Fruit fly (Drosophila melanogaster) whole organism, embryonic: Measurements from ENCODE around the gene CG31360.

Source experiments
- BEAF-32 ChIP-seq: fragments of 200-800 bp; sonication (Bioruptor generic); optimal IDR thresholded peaks from 3 replicates; lab custom pipeline; 2017; ENCODE audit warnings: missing biosample characterization, missing genetic modification characterization, mild to moderate bottlenecking, moderate library complexity, missing genetic modification reagents
- CG10274 ChIP-seq: fragments of 200-800 bp; sonication (Bioruptor generic); optimal IDR thresholded peaks from 3 replicates; lab custom pipeline; 2017; ENCODE audit warnings: missing biosample characterization, mild to moderate bottlenecking, missing genetic modification characterization
- CG10321 ChIP-seq: fragments of 200-800 bp; sonication (Bioruptor generic); IDR thresholded peaks from 2 replicates; pipeline ENCODE4 v1.3.6; 2022; ENCODE audit warnings: missing biosample characterization, missing genetic modification characterization
- CG11456 ChIP-seq: fragments of 200-800 bp; sonication (Bioruptor generic); IDR thresholded peaks from 3 replicates; pipeline ENCODE4 v1.3.6; 2022; ENCODE audit warnings: missing biosample characterization, missing genetic modification characterization
- CG12155 ChIP-seq: fragments of 200-800 bp; sonication (Bioruptor generic); optimal IDR thresholded peaks from 3 replicates; lab custom pipeline; 2016; ENCODE audit warnings: missing biosample characterization, missing genetic modification characterization
- CG12391 ChIP-seq: fragments of 200-800 bp; sonication (Bioruptor generic); optimal IDR thresholded peaks from 3 replicates; lab custom pipeline; 2018; ENCODE audit warnings: missing biosample characterization, mild to moderate bottlenecking, missing genetic modification characterization, moderate library complexity
- CG12769 ChIP-seq: fragments of 200-800 bp; sonication (Bioruptor generic); optimal IDR thresholded peaks from 2 replicates; lab custom pipeline; 2019; ENCODE audit warnings: missing biosample characterization, mild to moderate bottlenecking, missing genetic modification characterization, moderate library complexity
- CG13424 ChIP-seq: fragments of 200-800 bp; sonication (Bioruptor generic); optimal IDR thresholded peaks from 2 replicates; lab custom pipeline; 2019; ENCODE audit warnings: missing biosample characterization, mild to moderate bottlenecking, missing genetic modification characterization, moderate library complexity
- CG15011 ChIP-seq: fragments of 200-800 bp; sonication (Bioruptor generic); optimal IDR thresholded peaks from 3 replicates; lab custom pipeline; 2018; ENCODE audit warnings: missing biosample characterization, mild to moderate bottlenecking, missing genetic modification characterization
- CG15514 ChIP-seq: fragments of 200-800 bp; sonication (Bioruptor generic); optimal IDR thresholded peaks from 3 replicates; lab custom pipeline; 2017; ENCODE audit warnings: missing biosample characterization, missing genetic modification characterization, mild to moderate bottlenecking, moderate library complexity, missing genetic modification reagents
- CG1603 ChIP-seq: fragments of 200-800 bp; sonication (Bioruptor generic); optimal IDR thresholded peaks from 2 replicates; lab custom pipeline; 2019; ENCODE audit warnings: missing biosample characterization, mild to moderate bottlenecking, missing genetic modification characterization, moderate library complexity
- CG17385 ChIP-seq: fragments of 200-800 bp; sonication (Bioruptor generic); optimal IDR thresholded peaks from 3 replicates; lab custom pipeline; 2018; ENCODE audit warnings: missing biosample characterization, mild to moderate bottlenecking, missing genetic modification characterization
- CG17568 ChIP-seq: fragments of 200-800 bp; sonication (Bioruptor generic); optimal IDR thresholded peaks from 2 replicates; lab custom pipeline; 2018; ENCODE audit warnings: missing biosample characterization, mild to moderate bottlenecking, missing genetic modification characterization, moderate library complexity
- CG2116 ChIP-seq: fragments of 200-800 bp; sonication (Bioruptor generic); optimal IDR thresholded peaks from 3 replicates; lab custom pipeline; 2018; ENCODE audit warnings: missing biosample characterization, mild to moderate bottlenecking, missing genetic modification characterization
- CG32532 ChIP-seq: fragments of 200-800 bp; sonication (Bioruptor generic); IDR thresholded peaks from 2 replicates; pipeline ENCODE4 v1.3.6; 2022; ENCODE audit warnings: missing biosample characterization, missing genetic modification characterization
- CG3995 ChIP-seq: fragments of 200-800 bp; sonication (Bioruptor generic); optimal IDR thresholded peaks from 3 replicates; lab custom pipeline; 2016; ENCODE audit warnings: missing biosample characterization, missing genetic modification characterization
- CG4617 ChIP-seq: fragments of 200-800 bp; sonication (Bioruptor generic); optimal IDR thresholded peaks from 3 replicates; lab custom pipeline; 2016; ENCODE audit warnings: missing biosample characterization, missing genetic modification characterization, borderline replicate concordance
- CG4707 ChIP-seq: fragments of 200-800 bp; sonication (Bioruptor generic); optimal IDR thresholded peaks from 2 replicates; lab custom pipeline; 2018; ENCODE audit warnings: missing biosample characterization, mild to moderate bottlenecking, missing genetic modification characterization, moderate library complexity
- CG6791 ChIP-seq: fragments of 200-800 bp; sonication (Bioruptor generic); IDR thresholded peaks from 3 replicates; pipeline ENCODE4 v1.3.6; 2022; ENCODE audit warnings: missing biosample characterization, missing genetic modification characterization; ENCODE audit not compliant: partially characterized antibody
- CG8359 ChIP-seq: fragments of 200-800 bp; sonication (Bioruptor generic); optimal IDR thresholded peaks from 2 replicates; lab custom pipeline; 2017; ENCODE audit warnings: missing biosample characterization, mild to moderate bottlenecking, missing genetic modification characterization, borderline replicate concordance
- CG9437 ChIP-seq: fragments of 200-800 bp; sonication (Bioruptor generic); optimal IDR thresholded peaks from 2 replicates; lab custom pipeline; 2018; ENCODE audit warnings: missing biosample characterization, mild to moderate bottlenecking, missing genetic modification characterization
- Camta ChIP-seq: fragments of 200-800 bp; sonication (Bioruptor generic); optimal IDR thresholded peaks from 2 replicates; lab custom pipeline; 2016; ENCODE audit warnings: missing biosample characterization, missing genetic modification characterization
- Chrac-16 ChIP-seq: fragments of 200-800 bp; sonication (Bioruptor generic); optimal IDR thresholded peaks from 3 replicates; lab custom pipeline; 2016; ENCODE audit warnings: missing biosample characterization, missing genetic modification characterization
- CoRest ChIP-seq: fragments of 200-800 bp; sonication (Bioruptor generic); optimal IDR thresholded peaks from 3 replicates; lab custom pipeline; 2018; ENCODE audit warnings: missing biosample characterization, mild to moderate bottlenecking, missing genetic modification characterization, moderate library complexity
- D ChIP-seq, 2 experiments: fragments of 200-800 bp in 1 of 2; fragments of >200 bp in 1 of 2; sonication (Bioruptor generic) in 1 of 2; optimal IDR thresholded peaks; 2 replicates in 1 of 2; 3 replicates in 1 of 2; lab custom pipeline; 2017; ENCODE audit warnings: mild to moderate bottlenecking in 1 of 2, missing biosample characterization in 1 of 2, missing genetic modification characterization in 1 of 2, missing genetic modification reagents in 1 of 2
- D19B ChIP-seq: fragments of 200-800 bp; sonication (Bioruptor generic); optimal IDR thresholded peaks from 2 replicates; lab custom pipeline; 2017; ENCODE audit warnings: missing biosample characterization, mild to moderate bottlenecking, missing genetic modification characterization
- E2f2 ChIP-seq: fragments of 200-800 bp; sonication (Bioruptor generic); IDR thresholded peaks from 2 replicates; pipeline ENCODE4 v1.3.6; 2022; ENCODE audit warnings: missing biosample characterization, missing genetic modification characterization
- Elba2 ChIP-seq: fragments of 200-800 bp; sonication (Bioruptor generic); optimal IDR thresholded peaks from 3 replicates; lab custom pipeline; 2016; ENCODE audit warnings: missing biosample characterization, missing genetic modification characterization
- Ets97D ChIP-seq: fragments of 200-800 bp; sonication (Bioruptor generic); optimal IDR thresholded peaks from 3 replicates; lab custom pipeline; 2016; ENCODE audit warnings: missing biosample characterization, missing genetic modification characterization
- HLH4C ChIP-seq: fragments of 200-800 bp; sonication (Bioruptor generic); IDR thresholded peaks from 3 replicates; pipeline ENCODE4 v1.3.6; 2022; ENCODE audit warnings: missing biosample characterization, missing genetic modification characterization; ENCODE audit not compliant: partially characterized antibody
- MBD-R2 ChIP-seq: fragments of 200-800 bp; sonication (Bioruptor generic); IDR thresholded peaks from 2 replicates; pipeline ENCODE4 v1.3.6; 2022; ENCODE audit warnings: missing biosample characterization, missing genetic modification characterization
- Med ChIP-seq: fragments of 200-800 bp; sonication (Bioruptor generic); peaks from one replicate; lab custom pipeline; 2016; ENCODE audit warnings: missing biosample characterization, missing genetic modification characterization, mild to moderate bottlenecking, inconsistent platforms, moderate library complexity
- Mes4 ChIP-seq: fragments of 200-800 bp; sonication (Bioruptor generic); optimal IDR thresholded peaks from 2 replicates; lab custom pipeline; 2016; ENCODE audit warnings: missing biosample characterization, missing genetic modification characterization
- NFAT ChIP-seq: fragments of 200-800 bp; sonication (Bioruptor generic); IDR thresholded peaks from 2 replicates; pipeline ENCODE4 v1.3.6; 2022; ENCODE audit warnings: missing biosample characterization, missing genetic modification characterization
- amos ChIP-seq: fragments of 200-800 bp; sonication (Bioruptor generic); IDR thresholded peaks from 2 replicates; pipeline ENCODE4 v1.3.6; 2022; ENCODE audit warnings: missing biosample characterization, missing genetic modification characterization; ENCODE audit not compliant: partially characterized antibody
- ato ChIP-seq: fragments of 200-800 bp; sonication (Bioruptor generic); IDR thresholded peaks from 2 replicates; pipeline ENCODE4 v1.3.6; 2022; ENCODE audit warnings: missing biosample characterization, missing genetic modification characterization; ENCODE audit not compliant: partially characterized antibody
- az2 ChIP-seq: fragments of 200-800 bp; sonication (Bioruptor generic); optimal IDR thresholded peaks from 3 replicates; lab custom pipeline; 2016; ENCODE audit warnings: missing biosample characterization, missing genetic modification characterization
- bcd ChIP-seq: fragments of 200-800 bp; sonication (Bioruptor generic); optimal IDR thresholded peaks from 2 replicates; lab custom pipeline; 2017; ENCODE audit warnings: missing biosample characterization, mild to moderate bottlenecking, missing genetic modification characterization
- crp ChIP-seq, 2 experiments: fragments of 200-800 bp; sonication (Bioruptor generic); optimal IDR thresholded peaks; 2 replicates in 1 of 2; 3 replicates in 1 of 2; lab custom pipeline; 2017; ENCODE audit warnings: missing biosample characterization in 2 of 2, missing genetic modification characterization in 2 of 2, mild to moderate bottlenecking in 1 of 2, moderate library complexity in 1 of 2
- grau ChIP-seq: fragments of 200-800 bp; optimal IDR thresholded peaks from 3 replicates; lab custom pipeline; 2019; ENCODE audit warnings: missing biosample characterization, mild to moderate bottlenecking, missing genetic modification characterization, moderate library complexity
- nmo ChIP-seq: fragments of 200-800 bp; sonication (Bioruptor generic); optimal IDR thresholded peaks from 2 replicates; lab custom pipeline; 2018; ENCODE audit warnings: missing biosample characterization, mild to moderate bottlenecking, missing genetic modification characterization, moderate library complexity
- pfk ChIP-seq: fragments of 200-800 bp; sonication (Bioruptor generic); optimal IDR thresholded peaks from 2 replicates; lab custom pipeline; 2018; ENCODE audit warnings: missing biosample characterization, mild to moderate bottlenecking, missing genetic modification characterization, moderate library complexity
- sens ChIP-seq: fragments of 200-800 bp; sonication (Bioruptor generic); peaks from one replicate; lab custom pipeline; 2016; ENCODE audit warnings: missing biosample characterization, missing genetic modification characterization
- sisA ChIP-seq: fragments of 200-800 bp; sonication (Bioruptor generic); IDR thresholded peaks from 2 replicates; pipeline ENCODE4 v1.3.6; 2022; ENCODE audit warnings: missing biosample characterization, missing genetic modification characterization
- tgo ChIP-seq: fragments of 200-800 bp; sonication (Bioruptor generic); IDR thresholded peaks from 3 replicates; pipeline ENCODE4 v1.3.6; 2022; ENCODE audit warnings: missing biosample characterization, missing genetic modification characterization
- trem ChIP-seq: fragments of 200-800 bp; optimal IDR thresholded peaks from 3 replicates; lab custom pipeline; 2019; ENCODE audit warnings: missing biosample characterization, mild to moderate bottlenecking, missing genetic modification characterization, moderate library complexity
- unc-4 ChIP-seq: fragments of 200-800 bp; sonication (Bioruptor generic); IDR thresholded peaks from 2 replicates; pipeline ENCODE4 v1.3.6; 2022; ENCODE audit warnings: missing biosample characterization, missing genetic modification characterization; ENCODE audit not compliant: partially characterized antibody
- zfh2 ChIP-seq: fragments of 200-800 bp; sonication (Bioruptor generic); optimal IDR thresholded peaks from 2 replicates; lab custom pipeline; 2016; ENCODE audit warnings: missing biosample characterization, missing genetic modification characterization

CG31360 gene

DNA sequence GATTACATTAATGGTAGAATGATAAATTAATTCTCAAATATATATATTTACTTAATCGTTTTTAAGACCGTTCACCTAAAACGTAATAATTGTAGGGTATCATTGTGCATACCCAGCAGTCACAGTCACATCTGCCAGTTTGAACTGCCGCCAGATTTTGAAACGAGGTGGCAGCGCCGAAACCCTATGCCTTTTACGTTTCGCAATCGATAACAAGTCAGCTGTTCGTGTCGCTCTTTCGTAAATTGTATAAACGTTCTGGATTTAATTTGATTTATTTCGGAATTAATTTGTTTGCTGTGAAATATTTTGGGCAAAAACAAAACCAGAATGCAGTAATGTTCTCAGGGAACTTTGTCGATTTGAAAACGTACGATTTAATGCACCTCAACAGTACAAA is 37.5 kb upstream of the CG31360 start, which contains the start of gene CG14322 (continued):
- TF ChIP-seq amos (peak; percentile 24; the same call in 1 of the 2 replicates), CG17385 (no peak), CG32532 (GFP tag; lab: Robert Waterston, UW) (peak; percentile 44; the same call in 1 of the 2 replicates), sens (peak; percentile 77), CG12155 (peak; percentile 12), grau (tag; lab: Kevin White, UChicago) (peak; percentile 9), Elba2 (GFP tag; lab: Kevin White, UChicago) (peak; percentile 13), unc-4 (GFP tag; lab: Robert Waterston, UW) (0 out of 2 replicates have a peak, but pooled peaks have one; percentile 23), CG11456 (GFP tag; lab: Robert Waterston, UW) (0 out of 3 replicates have a peak, but pooled peaks have one; percentile 55), tgo (GFP tag; lab: Robert Waterston, UW) (0 out of 3 replicates have a peak, but pooled peaks have one; percentile 15), CG10274 (GFP tag; lab: Kevin White, UChicago) (no peak), CG3995 (peak; percentile 95), HLH4C (GFP tag; lab: Robert Waterston, UW) (0 out of 3 replicates have a peak, but pooled peaks have one; percentile 21), MBD-R2 (GFP tag; lab: Robert Waterston, UW) (peak; percentile 75), Mes4 (GFP tag; lab: Kevin White, UChicago) (no peak), D (optimal IDR thresholded peaks at IDR 0.05; lab: Kevin White, UChicago) (no peak), D (GFP tag; optimal IDR thresholded peaks at IDR 0.05; lab: Kevin White, UChicago) (no peak), CG10321 (GFP tag; lab: Robert Waterston, UW) (no peak), CG15514 (GFP tag; lab: Kevin White, UChicago) (peak; percentile 31), pfk (GFP tag; lab: Kevin White, UChicago) (peak; percentile 4), bcd (GFP tag; lab: Kevin White, UChicago) (no peak), CG17568 (GFP tag; lab: Kevin White, UChicago) (no peak), nmo (GFP tag; lab: Kevin White, UChicago) (peak; percentile 10), Ets97D (peak; percentile 6), NFAT (GFP tag; lab: Robert Waterston, UW) (0 out of 2 replicates have a peak, but pooled peaks have one; percentile 30), CoRest (tag; lab: Kevin White, UChicago) (peak; percentile 12), BEAF-32 (GFP tag; lab: Kevin White, UChicago) (peak; percentile 43), CG2116 (GFP tag; lab: Kevin White, UChicago) (peak; percentile 68), ato (GFP tag; lab: Robert Waterston, UW) (no peak), CG12391 (tag; lab: Kevin White, UChicago) (peak; percentile 30), CG1603 (tag; lab: Kevin White, UChicago) (peak; percentile 53), CG4707 (GFP tag; lab: Kevin White, UChicago) (no peak), CG12769 (tag; lab: Kevin White, UChicago) (peak; percentile 4), D19B (GFP tag; lab: Kevin White, UChicago) (peak; percentile 94), Camta (GFP tag; lab: Kevin White, UChicago) (no peak), CG13424 (tag; lab: Kevin White, UChicago) (peak; percentile 9), CG8359 (GFP tag; lab: Kevin White, UChicago) (no peak), CG4617 (GFP tag; lab: Kevin White, UChicago) (peak; percentile 9), zfh2 (GFP tag; lab: Kevin White, UChicago) (peak; percentile 7), CG6791 (no peak), Med (peak; percentile 81), E2f2 (GFP tag; lab: Robert Waterston, UW) (peak; percentile 90), Chrac-16 (GFP tag; lab: Kevin White, UChicago) (no peak), CG15011 (GFP tag; lab: Kevin White, UChicago) (no peak), az2 (GFP tag; lab: Kevin White, UChicago) (no peak), crp (GFP tag; optimal IDR thresholded peaks at IDR 0.05; lab: Kevin White, UChicago) (peak; percentile 59 to 93), CG9437 (GFP tag; lab: Kevin White, UChicago) (peak; percentile 97), sisA (GFP tag; lab: Robert Waterston, UW) (peak; percentile 31; the same call in 1 of the 2 replicates), trem (peak; percentile 97)
